Fruit fly (Drosophila melanogaster): Measurements from ENCODE around the gene gammaSnap2.

gammaSnap2 gene

DNA sequence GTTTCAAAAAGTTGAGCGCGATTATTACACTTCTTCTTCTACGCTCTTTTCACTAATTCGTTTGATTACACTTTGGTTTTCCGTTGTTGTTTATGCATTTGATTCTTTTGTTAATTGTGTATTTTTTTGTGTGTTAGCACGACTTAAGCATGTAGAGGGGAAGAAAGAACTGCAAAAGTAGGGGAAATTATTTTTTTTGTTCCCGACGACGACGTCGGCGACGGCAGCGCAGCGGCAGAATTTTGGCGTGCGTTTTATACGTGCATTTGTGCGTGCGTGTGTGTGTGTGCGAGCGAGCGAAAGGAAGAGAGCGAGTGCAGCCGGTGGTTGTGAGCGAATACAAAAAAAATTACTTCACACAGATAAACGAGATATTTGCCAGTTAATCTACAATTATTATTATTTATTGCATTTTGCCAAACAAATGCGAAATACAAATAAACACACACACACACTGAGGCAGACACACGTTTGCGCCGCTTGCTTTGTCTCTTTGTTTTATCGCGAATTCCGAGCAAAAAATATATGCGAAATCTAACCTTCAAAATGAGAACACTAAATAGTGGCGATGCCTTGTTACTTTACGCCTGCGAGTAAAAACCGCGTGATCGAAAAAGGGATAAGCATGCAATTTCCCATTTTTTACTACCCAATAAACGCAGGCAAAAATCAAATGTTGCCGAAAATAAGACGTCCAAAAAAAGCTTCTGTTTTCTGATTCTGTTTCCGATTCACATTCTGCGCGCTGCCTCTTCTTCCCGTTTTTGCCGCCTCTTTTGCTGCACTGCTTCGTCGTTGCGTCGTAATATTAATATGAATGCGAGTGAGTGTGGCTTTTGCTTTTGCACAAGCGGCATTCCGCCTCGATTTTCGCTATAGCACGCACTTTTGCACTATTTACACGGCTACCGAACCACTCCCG lies 12.5 kb upstream of the gammaSnap2 start:
- TF ChIP-seq cg (GFP tag; optimal IDR thresholded peaks at IDR 0.05), result peak; percentile 73
- peak in 1 of 2 experiments; percentile 30 for TF ChIP-seq eve (GFP tag; optimal IDR thresholded peaks at IDR 0.05)
- TF ChIP-seq pros (GFP tag; optimal IDR thresholded peaks at IDR 0.05), result peak; percentile 73
- TF ChIP-seq sisA (GFP tag; IDR thresholded peaks at IDR 0.05), result no peak
- TF ChIP-seq chinmo (GFP tag; IDR thresholded peaks at IDR 0.05; ENCODE audit: partially characterized antibody), result peak; percentile 79; the same call in 1 of the 4 replicates
- TF ChIP-seq CG32772 (GFP tag; IDR thresholded peaks at IDR 0.05), result no peak
- TF ChIP-seq CG17385 (GFP tag; optimal IDR thresholded peaks at IDR 0.05), result peak; percentile 79
- TF ChIP-seq CG10321 (GFP tag; IDR thresholded peaks at IDR 0.05), result 0 out of 2 replicates have a peak, but pooled peaks have one; percentile 1
- TF ChIP-seq sd (tag; optimal IDR thresholded peaks at IDR 0.05), result peak; percentile 47
- TF ChIP-seq kah (GFP tag; optimal IDR thresholded peaks at IDR 0.05), result peak; percentile 86
- no peak for TF ChIP-seq Gug (GFP tag; IDR thresholded peaks at IDR 0.05)
- TF ChIP-seq lov (optimal IDR thresholded peaks at IDR 0.05), result peak; percentile 27
- TF ChIP-seq lov (GFP tag; IDR thresholded peaks at IDR 0.05), result no peak
- TF ChIP-seq bigmax (GFP tag; optimal IDR thresholded peaks at IDR 0.05), result peak; percentile 59
- no peak for TF ChIP-seq CG17802 (tag; optimal IDR thresholded peaks at IDR 0.05)
- TF ChIP-seq tin (GFP tag; optimal IDR thresholded peaks at IDR 0.05), result no peak
- TF ChIP-seq sqz (GFP tag; optimal IDR thresholded peaks at IDR 0.05), result peak; percentile 94
- peak; percentile 79 for TF ChIP-seq CG9437 (GFP tag; optimal IDR thresholded peaks at IDR 0.05)
- no peak for TF ChIP-seq Lpt (GFP tag; optimal IDR thresholded peaks at IDR 0.05)
- no peak for TF ChIP-seq CG32532 (GFP tag; IDR thresholded peaks at IDR 0.05)
- TF ChIP-seq nerfin-1 (tag; optimal IDR thresholded peaks at IDR 0.05), result peak; percentile 58
- TF ChIP-seq yki (optimal IDR thresholded peaks at IDR 0.05), result no peak
- peak in 1 of 2 experiments; percentile 25 for TF ChIP-seq Pdp1 (GFP tag; optimal IDR thresholded peaks at IDR 0.05)
- TF ChIP-seq Trl (optimal IDR thresholded peaks at IDR 0.05), result peak; percentile 35 to 53
- TF ChIP-seq Trl (GFP tag; optimal IDR thresholded peaks at IDR 0.05), result no peak
- 0 out of 4 replicates have a peak, but pooled peaks have one; percentile 12 for TF ChIP-seq Dll (GFP tag; IDR thresholded peaks at IDR 0.05; ENCODE audit: partially characterized antibody)
- TF ChIP-seq Doc3 (GFP tag; IDR thresholded peaks at IDR 0.05; ENCODE audit: partially characterized antibody), result no peak
- no peak for TF ChIP-seq tio (GFP tag; optimal IDR thresholded peaks at IDR 0.05)
- TF ChIP-seq Lhr (GFP tag; optimal IDR thresholded peaks at IDR 0.05), result no peak
- no peak for TF ChIP-seq Bteb2 (GFP tag; optimal IDR thresholded peaks at IDR 0.05)
- peak; percentile 84 for TF ChIP-seq Adf1 (GFP tag; IDR thresholded peaks at IDR 0.05)
- peak; percentile 72 for TF ChIP-seq psq (GFP tag; optimal IDR thresholded peaks at IDR 0.05)
- peak; percentile 33 for TF ChIP-seq Med (GFP tag)
- 0 out of 2 replicates have a peak, but pooled peaks have one; percentile 10 for TF ChIP-seq vvl (GFP tag; IDR thresholded peaks at IDR 0.05)
- peak in 1 of 2 experiments; percentile 15 for TF ChIP-seq insv (GFP tag; optimal IDR thresholded peaks at IDR 0.05)
- no peak for TF ChIP-seq D (optimal IDR thresholded peaks at IDR 0.05)
- no peak for TF ChIP-seq D (GFP tag; optimal IDR thresholded peaks at IDR 0.05)

DNA sequence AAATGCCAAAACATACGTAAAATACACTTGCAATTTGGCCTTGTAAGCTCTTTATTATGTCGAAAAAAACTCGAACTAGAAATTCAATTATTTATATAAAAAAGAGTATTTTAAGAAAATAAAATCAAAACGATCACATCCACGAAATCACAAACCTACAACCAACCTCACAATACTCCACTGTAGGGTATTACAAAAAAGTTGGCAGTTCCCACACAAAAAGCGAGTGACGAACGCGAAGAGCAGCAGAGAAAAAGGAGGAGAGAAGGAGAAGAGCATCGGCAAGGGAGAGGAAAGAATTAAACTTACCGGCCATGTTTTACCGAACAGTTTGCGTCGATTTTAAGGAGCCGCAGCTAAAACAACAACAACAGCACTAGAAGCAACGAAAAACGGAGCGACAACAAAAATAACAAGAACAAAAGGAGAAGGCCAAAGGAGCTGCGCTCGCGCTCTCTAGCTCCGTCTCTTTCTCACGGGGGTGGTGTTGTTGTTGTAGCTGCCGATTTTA lies 11.8 kb upstream of the gammaSnap2 start:
- TF ChIP-seq nom (GFP tag; optimal IDR thresholded peaks at IDR 0.05) (peak; percentile 19), CG32772 (GFP tag; IDR thresholded peaks at IDR 0.05) (no peak), Sin3A (optimal IDR thresholded peaks at IDR 0.05) (no peak), CG10267 (tag; optimal IDR thresholded peaks at IDR 0.05) (peak; percentile 3), chif (GFP tag; optimal IDR thresholded peaks at IDR 0.05) (no peak), nau (GFP tag; optimal IDR thresholded peaks at IDR 0.05) (no peak), MESR4 (GFP tag; optimal IDR thresholded peaks at IDR 0.05) (no peak), klu (GFP tag; IDR thresholded peaks at IDR 0.05) (no peak), abd-A (tag; optimal IDR thresholded peaks at IDR 0.05) (no peak), Rx (GFP tag; IDR thresholded peaks at IDR 0.05) (no peak), shn (GFP tag; optimal IDR thresholded peaks at IDR 0.05) (no peak), CG17912 (GFP tag; optimal IDR thresholded peaks at IDR 0.05) (no peak), YL-1 (GFP tag; optimal IDR thresholded peaks at IDR 0.05) (no peak), Meics (GFP tag; optimal IDR thresholded peaks at IDR 0.05) (peak; percentile 82), ttk (GFP tag; IDR thresholded peaks at IDR 0.05) (no peak)

All from whole organism, embryonic.